Worm (Caenorhabditis elegans) whole organism, young adult: ENCODE results near the gene ZC395.5.

Experiments used
- B0019.2 ChIP-seq: fragments of 200-800 bp; sonication (Bioruptor generic); conservative IDR thresholded peaks from 2 replicates; pipeline ENCODE4 v1.3.6; 2022; ENCODE audit warnings: missing genetic modification reagents, missing genetic modification characterization, missing compliant biosample characterization
- D2030.7 ChIP-seq: fragments of 200-800 bp; sonication (Bioruptor generic); IDR thresholded peaks from 2 replicates; pipeline ENCODE4 v1.3.6; 2022; ENCODE audit warnings: missing genetic modification reagents, missing genetic modification characterization, missing compliant biosample characterization
- F10E7.11 ChIP-seq: sonication (generic microtip); optimal IDR thresholded peaks from 2 replicates; lab custom pipeline; 2017; ENCODE audit warnings: mild to moderate bottlenecking, missing genetic modification characterization, moderate library complexity, missing compliant biosample characterization
- F23B12.7 ChIP-seq: sonication (generic microtip); optimal IDR thresholded peaks from 2 replicates; lab custom pipeline; 2017; ENCODE audit warnings: missing genetic modification characterization, mild to moderate bottlenecking, missing compliant biosample characterization, antibody characterized with exemption, moderate library complexity; ENCODE audit not compliant: insufficient read depth
- F33H1.4 ChIP-seq: fragments of 200-800 bp; sonication (Bioruptor generic); IDR thresholded peaks from 2 replicates; pipeline ENCODE4 v1.3.6; 2022; ENCODE audit warnings: missing genetic modification reagents, missing genetic modification characterization, missing compliant biosample characterization
- F49E8.2 ChIP-seq: sonication (generic microtip); optimal IDR thresholded peaks from 3 replicates; lab custom pipeline; 2017; ENCODE audit warnings: missing genetic modification characterization, mild to moderate bottlenecking, missing compliant biosample characterization, antibody characterized with exemption, moderate library complexity; ENCODE audit not compliant: insufficient read depth
- K12H6.12 ChIP-seq: fragments of 200-800 bp; sonication (Bioruptor generic); optimal IDR thresholded peaks from 2 replicates; lab custom pipeline; 2018; ENCODE audit warnings: mild to moderate bottlenecking, missing genetic modification characterization, missing compliant biosample characterization
- T26A5.8 ChIP-seq: sonication (generic microtip); optimal IDR thresholded peaks from 2 replicates; lab custom pipeline; 2016; ENCODE audit warnings: missing genetic modification characterization, missing compliant biosample characterization
- Y56A3A.18 ChIP-seq: fragments of 200-800 bp; sonication (Bioruptor generic); IDR thresholded peaks from 2 replicates; pipeline ENCODE4 v1.3.6; 2022; ENCODE audit warnings: missing genetic modification reagents, missing genetic modification characterization, missing compliant biosample characterization
- Y67H2A.10 ChIP-seq: fragments of 200-800 bp; sonication (Bioruptor generic); conservative IDR thresholded peaks from 2 replicates; pipeline ENCODE4 v1.3.6; 2022; ENCODE audit warnings: missing genetic modification reagents, missing genetic modification characterization, missing compliant biosample characterization
- Y79H2A.3 ChIP-seq: fragments of 200-800 bp; sonication (Bioruptor generic); conservative IDR thresholded peaks from 2 replicates; pipeline ENCODE4 v1.3.6; 2022; ENCODE audit warnings: missing genetic modification reagents, missing genetic modification characterization, missing compliant biosample characterization
- ZK185.1 ChIP-seq: sonication (generic microtip); optimal IDR thresholded peaks from 2 replicates; lab custom pipeline; 2016; ENCODE audit warnings: mild to moderate bottlenecking, missing genetic modification characterization, missing compliant biosample characterization; ENCODE audit not compliant: poor library complexity, severe bottlenecking
- athp-1 ChIP-seq: sonication (generic microtip); optimal IDR thresholded peaks from 2 replicates; lab custom pipeline; 2017; ENCODE audit warnings: mild to moderate bottlenecking, missing genetic modification characterization, missing compliant biosample characterization
- attf-5 ChIP-seq: fragments of 200-800 bp; sonication (Bioruptor generic); optimal IDR thresholded peaks from 2 replicates; lab custom pipeline; 2018; ENCODE audit warnings: mild to moderate bottlenecking, missing genetic modification characterization, missing compliant biosample characterization
- bed-1 ChIP-seq: fragments of 200-800 bp; sonication (Bioruptor generic); IDR thresholded peaks from 2 replicates; pipeline ENCODE4 v1.3.6; 2022; ENCODE audit warnings: missing genetic modification reagents, missing genetic modification characterization, missing compliant biosample characterization
- cebp-1 ChIP-seq, 2 experiments: fragments of 200-800 bp in 1 of 2; sonication (Bioruptor generic) in 1 of 2; sonication (generic microtip) in 1 of 2; IDR thresholded peaks in 1 of 2; optimal IDR thresholded peaks in 1 of 2; 2 replicates each; pipeline versions ENCODE4 v1.3.6 to Lab custom; 2017 to 2022; ENCODE audit warnings: missing compliant biosample characterization in 2 of 2, missing genetic modification characterization in 2 of 2, mild to moderate bottlenecking in 1 of 2, missing genetic modification reagents in 1 of 2, moderate library complexity in 1 of 2
- cebp-2 ChIP-seq: fragments of 200-800 bp; sonication (Bioruptor generic); IDR thresholded peaks from 2 replicates; pipeline ENCODE4 v1.3.6; 2022; ENCODE audit warnings: missing genetic modification characterization, missing compliant biosample characterization
- die-1 ChIP-seq: sonication (generic microtip); optimal IDR thresholded peaks from 2 replicates; lab custom pipeline; 2016; ENCODE audit warnings: missing genotype, mild to moderate bottlenecking, missing genetic modification characterization, missing compliant biosample characterization
- dox-1 ChIP-seq: fragments of 200-800 bp; sonication (Bioruptor generic); IDR thresholded peaks from 2 replicates; pipeline ENCODE4 v1.3.6; 2022; ENCODE audit warnings: missing genetic modification reagents, missing genetic modification characterization, missing compliant biosample characterization
- dpl-1 ChIP-seq: fragments of 150-350 bp; optimal IDR thresholded peaks from 2 replicates; lab custom pipeline; 2014; ENCODE audit warnings: missing biosample characterization, missing genetic modification reagents, missing genetic modification characterization
- ekl-4 ChIP-seq: fragments of 200-800 bp; sonication (Bioruptor generic); IDR thresholded peaks from 2 replicates; pipeline ENCODE4 v1.3.6; 2022; ENCODE audit warnings: missing genetic modification reagents, missing genetic modification characterization, missing compliant biosample characterization
- hlh-12 ChIP-seq: sonication (generic microtip); optimal IDR thresholded peaks from 2 replicates; lab custom pipeline; 2016; ENCODE audit warnings: missing genetic modification characterization, missing compliant biosample characterization
- hmg-1.2 ChIP-seq: fragments of 200-800 bp; sonication (Bioruptor generic); IDR thresholded peaks from 2 replicates; pipeline ENCODE4 v1.3.6; 2022; ENCODE audit warnings: missing genetic modification reagents, missing genetic modification characterization, missing compliant biosample characterization
- hmg-20 ChIP-seq: fragments of 200-800 bp; sonication (Bioruptor generic); IDR thresholded peaks from 2 replicates; pipeline ENCODE4 v1.3.6; 2022; ENCODE audit warnings: missing genetic modification reagents, missing genetic modification characterization, missing compliant biosample characterization
- lin-35 ChIP-seq, 3 experiments: fragments of 150-350 bp in 2 of 3; sonication (generic microtip) in 1 of 3; optimal IDR thresholded peaks; 2 replicates each; lab custom pipeline; 2014 to 2018; ENCODE audit warnings: missing biosample characterization in 3 of 3, missing genetic modification characterization in 3 of 3, missing genetic modification reagents in 3 of 3
- lin-40 ChIP-seq: sonication (generic microtip); optimal IDR thresholded peaks from 2 replicates; lab custom pipeline; 2016; ENCODE audit warnings: missing genetic modification characterization, mild to moderate bottlenecking, missing compliant biosample characterization, missing genotype, missing genetic modification reagents
- lin-54 ChIP-seq: fragments of 200-800 bp; sonication (Bioruptor generic); optimal IDR thresholded peaks from 2 replicates; lab custom pipeline; 2018; ENCODE audit warnings: mild to moderate bottlenecking, missing genetic modification characterization, missing compliant biosample characterization
- lir-1 ChIP-seq: fragments of 200-800 bp; sonication (Bioruptor generic); conservative IDR thresholded peaks from 2 replicates; pipeline ENCODE4 v1.3.6; 2022; ENCODE audit warnings: missing genetic modification reagents, missing genetic modification characterization, missing compliant biosample characterization
- lsl-1 ChIP-seq: fragments of 200-800 bp; sonication (Bioruptor generic); optimal IDR thresholded peaks from 2 replicates; lab custom pipeline; 2018; ENCODE audit warnings: mild to moderate bottlenecking, missing genetic modification characterization, moderate library complexity, missing compliant biosample characterization
- madf-10 ChIP-seq: sonication (generic microtip); optimal IDR thresholded peaks from 2 replicates; lab custom pipeline; 2016; ENCODE audit warnings: mild to moderate bottlenecking, missing genetic modification characterization, missing compliant biosample characterization
- madf-3 ChIP-seq: fragments of 200-800 bp; sonication (Bioruptor generic); IDR thresholded peaks from 2 replicates; pipeline ENCODE4 v1.3.6; 2022; ENCODE audit warnings: missing genetic modification reagents, missing genetic modification characterization, missing compliant biosample characterization
- madf-6 ChIP-seq: fragments of 200-800 bp; sonication (Bioruptor generic); IDR thresholded peaks from 2 replicates; pipeline ENCODE4 v1.3.6; 2022; ENCODE audit warnings: missing genetic modification reagents, missing genetic modification characterization, missing compliant biosample characterization
- mcd-1 ChIP-seq: fragments of 200-800 bp; sonication (Bioruptor generic); IDR thresholded peaks from 2 replicates; pipeline ENCODE4 v1.3.6; 2022; ENCODE audit warnings: missing genetic modification reagents, missing genetic modification characterization, missing compliant biosample characterization
- mxl-1 ChIP-seq: sonication (generic microtip); optimal IDR thresholded peaks from 2 replicates; lab custom pipeline; 2016; ENCODE audit warnings: missing genetic modification characterization, missing compliant biosample characterization
- nhr-27 ChIP-seq: fragments of 200-800 bp; sonication (Bioruptor generic); optimal IDR thresholded peaks from 2 replicates; lab custom pipeline; 2018; ENCODE audit warnings: mild to moderate bottlenecking, missing genetic modification characterization, moderate library complexity, missing compliant biosample characterization
- rec-8 ChIP-seq, 2 experiments: sonication (generic microtip); optimal IDR thresholded peaks; 2 replicates each; lab custom pipeline; 2016; ENCODE audit warnings: mild to moderate bottlenecking in 2 of 2, missing genetic modification characterization in 2 of 2, missing genetic modification reagents in 2 of 2, missing genotype in 2 of 2, missing biosample characterization in 1 of 2, missing compliant biosample characterization in 1 of 2, moderate library complexity in 1 of 2
- rpc-1 ChIP-seq, 2 experiments: fragments of 150-350 bp in 1 of 2; sonication (generic microtip) in 1 of 2; optimal IDR thresholded peaks; 2 replicates each; lab custom pipeline; 2014 to 2018; ENCODE audit warnings: missing biosample characterization in 1 of 2, missing genetic modification characterization in 1 of 2, missing genetic modification reagents in 1 of 2, missing genotype in 1 of 2
- snpc-1.1 ChIP-seq: sonication (generic microtip); optimal IDR thresholded peaks from 2 replicates; lab custom pipeline; 2017; ENCODE audit warnings: missing genetic modification characterization, mild to moderate bottlenecking, missing compliant biosample characterization, antibody characterized with exemption, moderate library complexity, missing genotype, missing genetic modification reagents; ENCODE audit not compliant: insufficient read depth
- snpc-3.4 ChIP-seq: sonication (generic microtip); optimal IDR thresholded peaks from 2 replicates; lab custom pipeline; 2017; ENCODE audit warnings: missing genetic modification characterization, mild to moderate bottlenecking, missing compliant biosample characterization, antibody characterized with exemption, moderate library complexity, missing genotype, missing genetic modification reagents
- sptf-2 ChIP-seq: fragments of 200-800 bp; sonication (Bioruptor generic); optimal IDR thresholded peaks from 2 replicates; lab custom pipeline; 2018; ENCODE audit warnings: mild to moderate bottlenecking, missing genetic modification characterization, missing compliant biosample characterization
- tbp1 ChIP-seq: fragments of 200-800 bp; sonication (Bioruptor generic); optimal IDR thresholded peaks from 2 replicates; lab custom pipeline; 2018; ENCODE audit warnings: mild to moderate bottlenecking, missing genetic modification characterization, missing compliant biosample characterization
- unc-130 ChIP-seq: sonication (generic microtip); optimal IDR thresholded peaks from 2 replicates; lab custom pipeline; 2016; ENCODE audit warnings: missing genetic modification reagents, missing genetic modification characterization, missing compliant biosample characterization
- ztf-25 ChIP-seq: fragments of 200-800 bp; sonication (Bioruptor generic); IDR thresholded peaks from 2 replicates; pipeline ENCODE4 v1.3.6; 2022; ENCODE audit warnings: missing genetic modification reagents, missing genetic modification characterization, missing compliant biosample characterization
- ztf-28 ChIP-seq: fragments of 200-800 bp; sonication (Bioruptor generic); IDR thresholded peaks from 2 replicates; pipeline ENCODE4 v1.3.6; 2022; ENCODE audit warnings: missing genetic modification reagents, missing genetic modification characterization, missing compliant biosample characterization

The ZC395.5 gene

ce11 chrIII:5305725-5306124, 38.1 kb downstream of the ZC395.5 start (continued):
- TF ChIP-seq Y67H2A.10 (GFP tag; lab: Robert Waterston, UW) = peak; percentile 60; the same call in 1 of the 2 replicates

ce11 chrIII:5308278-5308677, 40.6 kb downstream of the ZC395.5 start, which contains the start of gene mog-3:
Gene mog-3, plus strand, starts transcription at chrIII:5308596.
- no peak for TF ChIP-seq die-1 (tag; lab: Kevin White, UChicago)
- TF ChIP-seq hmg-20 (GFP tag; lab: Robert Waterston, UW) = no peak
- TF ChIP-seq K12H6.12 (tag; lab: Kevin White, UChicago) = peak; percentile 41
- TF ChIP-seq dpl-1 (GFP tag; lab: Kevin White, UChicago) = peak; percentile 55
- TF ChIP-seq hlh-12 (tag; lab: Kevin White, UChicago) = no peak
- no peak for TF ChIP-seq cebp-2
- TF ChIP-seq F49E8.2 (tag; lab: Kevin White, UChicago) = no peak
- TF ChIP-seq lsl-1 (GFP tag; lab: Kevin White, UChicago) = peak; percentile 38
- TF ChIP-seq Y79H2A.3 (GFP tag; lab: Robert Waterston, UW) = no peak
- peak; percentile 55 for TF ChIP-seq D2030.7 (GFP tag; lab: Robert Waterston, UW)
- TF ChIP-seq rec-8 (tag; optimal IDR thresholded peaks at IDR 0.05; lab: Kevin White, UChicago) = no peak
- TF ChIP-seq rpc-1 (optimal IDR thresholded peaks at IDR 0.05; lab: Kevin White, UChicago) = no peak
- TF ChIP-seq rpc-1 (tag; optimal IDR thresholded peaks at IDR 0.05; lab: Kevin White, UChicago) = no peak
- no peak for TF ChIP-seq snpc-1.1 (tag; lab: Kevin White, UChicago)
- no peak for TF ChIP-seq bed-1 (GFP tag; lab: Robert Waterston, UW)
- TF ChIP-seq dox-1 (GFP tag; lab: Robert Waterston, UW) = peak; percentile 59
- TF ChIP-seq T26A5.8 (tag; lab: Kevin White, UChicago) = no peak
- TF ChIP-seq unc-130 = peak; percentile 75
- TF ChIP-seq F23B12.7 (tag; lab: Kevin White, UChicago) = peak; percentile 57
- peak; percentile 63; the same call in 1 of the 2 replicates for TF ChIP-seq ztf-28 (GFP tag; lab: Robert Waterston, UW)
- TF ChIP-seq ztf-25 (GFP tag; lab: Robert Waterston, UW) = 0 out of 2 replicates have a peak, but pooled peaks have one; percentile 39
- TF ChIP-seq athp-1 = peak; percentile 56
- peak; percentile 23 for TF ChIP-seq attf-5
- no peak for TF ChIP-seq Y56A3A.18 (GFP tag; lab: Robert Waterston, UW)
- 0 out of 2 replicates have a peak, but pooled peaks have one; percentile 26 for TF ChIP-seq mcd-1 (GFP tag; lab: Robert Waterston, UW)
- TF ChIP-seq F33H1.4 (GFP tag; lab: Robert Waterston, UW) = peak; percentile 24; the same call in 1 of the 2 replicates
- TF ChIP-seq lin-40 (tag; lab: Kevin White, UChicago) = no peak
- no peak for TF ChIP-seq madf-3
- TF ChIP-seq nhr-27 (tag; lab: Kevin White, UChicago) = no peak
- TF ChIP-seq F10E7.11 (tag; lab: Kevin White, UChicago) = no peak
- TF ChIP-seq lir-1 (GFP tag; lab: Robert Waterston, UW) = peak; percentile 59; the same call in 1 of the 2 replicates
- peak in 1 of 3 experiments; percentile 65 for TF ChIP-seq lin-35 (GFP tag; optimal IDR thresholded peaks at IDR 0.05; lab: Kevin White, UChicago)
- TF ChIP-seq snpc-3.4 (tag; lab: Kevin White, UChicago) = peak; percentile 45
- peak; percentile 66 for TF ChIP-seq sptf-2
- TF ChIP-seq mxl-1 (tag; lab: Kevin White, UChicago) = no peak
- TF ChIP-seq cebp-1 (GFP tag; IDR thresholded peaks at IDR 0.05; lab: Robert Waterston, UW) = no peak
- TF ChIP-seq cebp-1 (tag; optimal IDR thresholded peaks at IDR 0.05; lab: Kevin White, UChicago) = peak; percentile 77
- peak; percentile 83 for TF ChIP-seq lin-54 (GFP tag; lab: Kevin White, UChicago)
- peak; percentile 75 for TF ChIP-seq ZK185.1 (tag; lab: Kevin White, UChicago)
- no peak for TF ChIP-seq ekl-4 (GFP tag; lab: Robert Waterston, UW)
- no peak for TF ChIP-seq madf-10 (tag; lab: Kevin White, UChicago)
- TF ChIP-seq tbp1 (GFP tag; lab: Kevin White, UChicago) = peak; percentile 38
- TF ChIP-seq madf-6 (GFP tag; lab: Robert Waterston, UW) = peak; percentile 37; the same call in 1 of the 2 replicates
- TF ChIP-seq B0019.2 (GFP tag; lab: Robert Waterston, UW) = no peak
- no peak for TF ChIP-seq hmg-1.2 (GFP tag; lab: Robert Waterston, UW)
